Fruit fly (Drosophila melanogaster) whole organism, pupa: ENCODE results near the gene Gyc32E.

Source experiments
- CG12605 ChIP-seq: fragments of 200-800 bp; sonication (Bioruptor generic); IDR thresholded peaks from 2 replicates; pipeline ENCODE4 v1.3.6; 2022; ENCODE audit warnings: missing biosample characterization, missing genetic modification characterization
- CG13204 ChIP-seq: fragments of 200-800 bp; sonication (Bioruptor generic); optimal IDR thresholded peaks from 2 replicates; lab custom pipeline; 2018; ENCODE audit warnings: missing biosample characterization, mild to moderate bottlenecking, missing genetic modification characterization, moderate library complexity
- CG17806 ChIP-seq: fragments of 200-800 bp; sonication (Bioruptor generic); optimal IDR thresholded peaks from 2 replicates; lab custom pipeline; 2018; ENCODE audit warnings: missing biosample characterization, mild to moderate bottlenecking, missing genetic modification characterization, moderate library complexity
- CG32121 ChIP-seq: fragments of 200-800 bp; sonication (Bioruptor generic); IDR thresholded peaks from 2 replicates; pipeline ENCODE4 v1.3.6; 2022; ENCODE audit warnings: missing biosample characterization, missing genetic modification characterization
- CG34367 ChIP-seq: fragments of 200-800 bp; sonication (Bioruptor generic); optimal IDR thresholded peaks from 2 replicates; lab custom pipeline; 2018; ENCODE audit warnings: missing biosample characterization, mild to moderate bottlenecking, missing genetic modification characterization
- Ets98B ChIP-seq: fragments of 200-800 bp; sonication (Bioruptor generic); IDR thresholded peaks from 2 replicates; pipeline ENCODE4 v1.3.6; 2022; ENCODE audit warnings: missing biosample characterization, missing genetic modification characterization
- Pif1B ChIP-seq: fragments of 200-800 bp; sonication (Bioruptor generic); optimal IDR thresholded peaks from 3 replicates; lab custom pipeline; 2016; ENCODE audit warnings: missing biosample characterization, missing genetic modification characterization
- gl ChIP-seq: fragments of 200-800 bp; sonication (Bioruptor generic); optimal IDR thresholded peaks from 2 replicates; lab custom pipeline; 2018; ENCODE audit warnings: missing biosample characterization, mild to moderate bottlenecking, missing genetic modification characterization
- rn ChIP-seq: fragments of 200-800 bp; sonication (Bioruptor generic); IDR thresholded peaks from 2 replicates; pipeline ENCODE4 v1.3.6; 2022; ENCODE audit warnings: missing biosample characterization, missing genetic modification characterization

dm6 chr2L:11105320-11105719 lies 43.6 kb downstream of the Gyc32E start:
- TF ChIP-seq CG32121 (GFP tag; lab: Robert Waterston, UW): no peak
- no peak for TF ChIP-seq CG12605 (GFP tag; lab: Robert Waterston, UW)
- TF ChIP-seq CG17806 (tag; lab: Kevin White, UChicago): no peak
- TF ChIP-seq CG34367: no peak
- TF ChIP-seq rn (GFP tag; lab: Robert Waterston, UW): no peak
- no peak for TF ChIP-seq CG13204
- no peak for TF ChIP-seq Ets98B (GFP tag; lab: Robert Waterston, UW)
- no peak for TF ChIP-seq Pif1B (GFP tag; lab: Kevin White, UChicago)
- TF ChIP-seq gl: no peak
